Worm (Caenorhabditis elegans) whole organism, L1 larva: ENCODE data around the gene col-81.
A peak's percentile ranks its signal among the peaks of the same experiment; 100 is the strongest.

Experiments used
- aha-1 ChIP-seq: fragments of 150-350 bp; optimal IDR thresholded peaks from 2 replicates; lab custom pipeline; 2014; ENCODE audit warnings: missing biosample characterization, missing genetic modification characterization
- aly-2 ChIP-seq: fragments of 150-350 bp; optimal IDR thresholded peaks from 2 replicates; lab custom pipeline; 2014; ENCODE audit warnings: missing biosample characterization, missing genetic modification characterization
- blmp-1 ChIP-seq: fragments of 150-350 bp; optimal IDR thresholded peaks from 2 replicates; lab custom pipeline; 2014; ENCODE audit warnings: missing biosample characterization, missing genetic modification characterization
- ceh-82 ChIP-seq, 3 experiments: fragments of 150-350 bp in 1 of 3; sonication (generic microtip) in 2 of 3; optimal IDR thresholded peaks; 2 replicates each; lab custom pipeline; 2014 to 2017; ENCODE audit warnings: missing biosample characterization in 3 of 3, missing genetic modification characterization in 3 of 3
- ceh-88 ChIP-seq: fragments of 200-800 bp; sonication (Bioruptor generic); IDR thresholded peaks from 2 replicates; pipeline ENCODE4 v1.3.6; 2022; ENCODE audit warnings: missing genetic modification characterization, missing compliant biosample characterization
- ces-1 ChIP-seq: fragments of 150-350 bp; optimal IDR thresholded peaks from 2 replicates; lab custom pipeline; 2014; ENCODE audit warnings: missing biosample characterization, missing genetic modification reagents, missing genetic modification characterization
- efl-1 ChIP-seq, 4 experiments: fragments of 150-350 bp; optimal IDR thresholded peaks in 3 of 4; peaks in 1 of 4; 1 replicate in 1 of 4; 2 replicates in 3 of 4; lab custom pipeline; 2014; ENCODE audit warnings: missing biosample characterization in 2 of 4, missing genetic modification characterization in 2 of 4, missing genetic modification reagents in 2 of 4
- egl-13 ChIP-seq: sonication (generic microtip); optimal IDR thresholded peaks from 2 replicates; lab custom pipeline; 2016; ENCODE audit warnings: missing genotype, missing genetic modification reagents, missing genetic modification characterization, missing compliant biosample characterization
- egl-27 ChIP-seq, 2 experiments: fragments of 150-350 bp in 1 of 2; sonication (generic microtip); optimal IDR thresholded peaks; 3 replicates each; lab custom pipeline; 2017 to 2018; ENCODE audit warnings: missing biosample characterization in 2 of 2, missing genetic modification characterization in 2 of 2, missing genetic modification reagents in 2 of 2
- ets-5 ChIP-seq: fragments of 200-800 bp; sonication (Bioruptor generic); IDR thresholded peaks from 2 replicates; pipeline ENCODE4 v1.3.6; 2022; ENCODE audit warnings: missing genetic modification characterization, missing compliant biosample characterization
- fkh-10 ChIP-seq: sonication (generic microtip); optimal IDR thresholded peaks from 2 replicates; lab custom pipeline; 2017; ENCODE audit warnings: missing biosample characterization, missing genetic modification reagents, missing genetic modification characterization
- fkh-8 ChIP-seq: sonication (generic microtip); optimal IDR thresholded peaks from 2 replicates; lab custom pipeline; 2016; ENCODE audit warnings: mild to moderate bottlenecking, missing genetic modification characterization, missing compliant biosample characterization
- hlh-17 ChIP-seq: fragments of 200-800 bp; sonication (Bioruptor generic); optimal IDR thresholded peaks from 2 replicates; lab custom pipeline; 2018; ENCODE audit warnings: missing genetic modification characterization, mild to moderate bottlenecking, missing compliant biosample characterization, moderate library complexity, borderline replicate concordance
- irx-1 ChIP-seq: sonication (generic microtip); optimal IDR thresholded peaks from 2 replicates; lab custom pipeline; 2016; ENCODE audit warnings: missing genetic modification characterization, missing compliant biosample characterization
- jun-1 ChIP-seq: fragments of 150-350 bp; optimal IDR thresholded peaks from 2 replicates; lab custom pipeline; 2014; ENCODE audit warnings: missing biosample characterization, missing genetic modification reagents, missing genetic modification characterization
- lin-14 ChIP-seq: fragments of 200-800 bp; sonication (Bioruptor generic); optimal IDR thresholded peaks from 2 replicates; lab custom pipeline; 2018; ENCODE audit warnings: mild to moderate bottlenecking, missing genetic modification characterization, moderate library complexity, missing compliant biosample characterization
- lin-35 ChIP-seq, 2 experiments: fragments of 150-350 bp; optimal IDR thresholded peaks; 2 replicates each; lab custom pipeline; 2014; ENCODE audit warnings: missing biosample characterization in 2 of 2, missing genetic modification characterization in 2 of 2, missing genetic modification reagents in 2 of 2
- lin-39 ChIP-seq: fragments of 150-350 bp; optimal IDR thresholded peaks from 2 replicates; lab custom pipeline; 2014; ENCODE audit warnings: missing biosample characterization, missing genetic modification reagents, missing genetic modification characterization
- lsy-2 ChIP-seq, 2 experiments: fragments of 150-350 bp; optimal IDR thresholded peaks; 2 replicates each; lab custom pipeline; 2014; ENCODE audit warnings: missing biosample characterization in 2 of 2, missing genetic modification characterization in 2 of 2
- mdl-1 ChIP-seq, 2 experiments: fragments of 150-350 bp; optimal IDR thresholded peaks; 2 replicates each; lab custom pipeline; 2014 to 2017; ENCODE audit warnings: missing biosample characterization in 2 of 2, missing genetic modification characterization in 2 of 2, inconsistent platforms in 1 of 2
- mef-2 ChIP-seq: fragments of 150-350 bp; optimal IDR thresholded peaks from 2 replicates; lab custom pipeline; 2014; ENCODE audit warnings: missing biosample characterization, missing genetic modification characterization
- nhr-11 ChIP-seq: fragments of 150-350 bp; optimal IDR thresholded peaks from 2 replicates; lab custom pipeline; 2014; ENCODE audit warnings: missing biosample characterization, missing genetic modification characterization
- nhr-19 ChIP-seq: fragments of 200-800 bp; sonication (Bioruptor generic); conservative IDR thresholded peaks from 2 replicates; pipeline ENCODE4 v1.3.6; 2022; ENCODE audit warnings: missing genetic modification characterization, missing compliant biosample characterization
- nhr-237 ChIP-seq: fragments of 150-350 bp; optimal IDR thresholded peaks from 2 replicates; lab custom pipeline; 2014; ENCODE audit warnings: missing biosample characterization, missing genetic modification characterization
- nhr-28 ChIP-seq: fragments of 150-350 bp; optimal IDR thresholded peaks from 2 replicates; lab custom pipeline; 2014; ENCODE audit warnings: missing biosample characterization, missing genetic modification characterization
- nhr-71 ChIP-seq: sonication (generic microtip); optimal IDR thresholded peaks from 2 replicates; lab custom pipeline; 2016; ENCODE audit warnings: mild to moderate bottlenecking, missing genetic modification characterization, moderate library complexity, missing compliant biosample characterization
- nhr-76 ChIP-seq: sonication (generic microtip); optimal IDR thresholded peaks from 2 replicates; lab custom pipeline; 2017; ENCODE audit warnings: missing biosample characterization, missing genetic modification characterization
- nhr-84 ChIP-seq: sonication (generic microtip); optimal IDR thresholded peaks from 2 replicates; lab custom pipeline; 2017; ENCODE audit warnings: missing biosample characterization, missing genetic modification characterization
- nhr-85 ChIP-seq: sonication (generic microtip); peaks from one replicate; lab custom pipeline; 2016; ENCODE audit warnings: missing genetic modification characterization, inconsistent platforms, missing compliant biosample characterization
- nhr-90 ChIP-seq: sonication (generic microtip); optimal IDR thresholded peaks from 2 replicates; lab custom pipeline; 2016; ENCODE audit warnings: mild to moderate bottlenecking, missing genetic modification characterization, missing compliant biosample characterization; ENCODE audit not compliant: poor library complexity
- pqm-1 ChIP-seq: sonication (generic microtip); optimal IDR thresholded peaks from 3 replicates; lab custom pipeline; 2017; ENCODE audit warnings: missing biosample characterization, missing genetic modification characterization
- skn-1 ChIP-seq: fragments of 150-350 bp; optimal IDR thresholded peaks from 2 replicates; lab custom pipeline; 2014; ENCODE audit warnings: missing biosample characterization, missing genetic modification characterization
- snpc-4 ChIP-seq: fragments of 150-350 bp; optimal IDR thresholded peaks from 2 replicates; lab custom pipeline; 2014; ENCODE audit warnings: missing biosample characterization, missing genetic modification characterization
- sptf-1 ChIP-seq: fragments of 150-350 bp; optimal IDR thresholded peaks from 2 replicates; lab custom pipeline; 2014; ENCODE audit warnings: missing biosample characterization, missing genetic modification characterization
- sup-37 ChIP-seq: fragments of 200-800 bp; sonication (Bioruptor generic); optimal IDR thresholded peaks from 2 replicates; lab custom pipeline; 2018; ENCODE audit warnings: mild to moderate bottlenecking, missing genetic modification characterization, missing compliant biosample characterization
- tlp-1 ChIP-seq: fragments of 150-350 bp; optimal IDR thresholded peaks from 2 replicates; lab custom pipeline; 2014; ENCODE audit warnings: missing biosample characterization, missing genetic modification characterization
- unc-130 ChIP-seq: fragments of 150-350 bp; optimal IDR thresholded peaks from 2 replicates; lab custom pipeline; 2017; ENCODE audit warnings: missing biosample characterization, missing genetic modification characterization, inconsistent platforms
- unc-86 ChIP-seq: sonication (generic microtip); optimal IDR thresholded peaks from 2 replicates; lab custom pipeline; 2016; ENCODE audit warnings: missing genetic modification characterization, missing compliant biosample characterization
- xbp-1 ChIP-seq: sonication (generic microtip); optimal IDR thresholded peaks from 2 replicates; lab custom pipeline; 2016; ENCODE audit warnings: missing genetic modification characterization, missing compliant biosample characterization
- ztf-11 ChIP-seq, 2 experiments: sonication (generic microtip); optimal IDR thresholded peaks; 2 replicates each; lab custom pipeline; 2016 to 2017; ENCODE audit warnings: missing genetic modification characterization in 2 of 2, missing biosample characterization in 1 of 2, missing compliant biosample characterization in 1 of 2
- ztf-4 ChIP-seq: fragments of 150-350 bp; optimal IDR thresholded peaks from 2 replicates; lab custom pipeline; 2014; ENCODE audit warnings: missing biosample characterization, missing genetic modification characterization

The col-81 gene

DNA sequence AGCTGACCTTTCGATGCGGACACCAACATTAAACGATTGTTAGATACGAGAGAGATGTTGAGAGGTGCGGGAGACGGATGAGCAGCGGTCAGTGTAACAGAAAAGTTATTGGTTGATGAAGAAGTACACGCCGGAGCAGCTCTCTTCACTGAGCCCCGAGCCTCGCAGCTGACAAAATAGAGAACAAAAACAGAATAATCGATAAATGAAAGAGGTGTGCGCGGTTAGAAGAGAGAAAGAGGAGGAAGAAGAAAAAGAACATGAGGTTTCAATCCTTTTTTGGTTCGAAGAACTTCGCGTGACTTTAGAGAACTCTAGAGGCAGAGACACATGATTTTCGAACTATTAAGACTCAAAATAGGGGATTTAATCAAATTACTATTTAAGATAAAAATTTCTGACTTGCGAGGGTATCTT lies 28.3 kb upstream of the col-81 start (continued):
- TF ChIP-seq hlh-17: no peak

DNA sequence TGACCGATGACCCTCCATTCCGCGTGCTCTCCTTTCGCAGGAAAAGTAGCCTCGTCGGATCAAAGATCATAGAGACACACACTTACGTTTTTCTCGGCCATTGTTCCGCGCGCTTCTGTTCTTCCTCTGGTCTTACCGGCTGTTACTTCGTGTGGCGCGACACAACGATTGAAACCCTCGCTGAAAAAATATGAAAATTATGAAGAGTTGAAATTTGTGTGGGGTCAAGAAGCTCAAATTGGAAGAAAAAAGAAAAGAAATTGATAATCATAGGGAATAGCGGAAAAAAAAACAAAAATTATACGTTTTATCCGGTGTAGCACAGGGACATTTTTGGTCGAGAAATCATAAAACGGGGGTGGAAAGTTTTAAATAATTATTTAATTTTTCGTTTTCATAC lies 27.5 kb upstream of the col-81 start, which contains the start of gene cey-1:
Gene cey-1 (minus strand): TSS at position 180 of the 400 bp plus-strand sequence.
- peak; percentile 5 for TF ChIP-seq blmp-1 (tag; lab: Kevin White, UChicago)
- TF ChIP-seq irx-1 (tag; lab: Kevin White, UChicago): no peak

DNA sequence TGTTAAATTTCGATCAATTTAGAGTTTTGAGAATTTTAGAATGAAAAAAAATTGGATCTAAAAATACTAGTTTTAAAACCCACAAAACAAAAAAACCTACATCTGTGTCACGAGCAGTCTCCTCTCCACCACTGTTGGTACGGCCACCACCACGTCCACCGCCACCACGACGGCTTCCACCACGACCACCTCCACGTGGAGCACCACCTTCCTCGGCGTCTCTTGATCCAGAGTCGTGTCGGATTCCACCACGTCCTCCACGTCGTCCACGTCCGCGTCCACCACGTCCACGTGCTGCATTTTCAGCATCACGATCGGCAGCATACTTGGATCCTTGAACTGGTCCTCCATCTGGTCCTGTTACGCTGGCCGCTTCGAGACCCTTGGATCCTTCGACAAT lies 26.6 kb upstream of the col-81 start:
- TF ChIP-seq aha-1 (tag; lab: Kevin White, UChicago): no peak
- no peak for TF ChIP-seq ets-5 (GFP tag; lab: Robert Waterston, UW)
- TF ChIP-seq ces-1 (GFP tag; lab: Kevin White, UChicago): no peak
- no peak for TF ChIP-seq nhr-19 (GFP tag; lab: Robert Waterston, UW)
- TF ChIP-seq pqm-1 (tag; lab: Kevin White, UChicago): no peak
- peak; percentile 48 for TF ChIP-seq nhr-85 (tag; lab: Kevin White, UChicago)
- TF ChIP-seq ztf-11 (tag; optimal IDR thresholded peaks at IDR 0.05; lab: Kevin White, UChicago): no peak

DNA sequence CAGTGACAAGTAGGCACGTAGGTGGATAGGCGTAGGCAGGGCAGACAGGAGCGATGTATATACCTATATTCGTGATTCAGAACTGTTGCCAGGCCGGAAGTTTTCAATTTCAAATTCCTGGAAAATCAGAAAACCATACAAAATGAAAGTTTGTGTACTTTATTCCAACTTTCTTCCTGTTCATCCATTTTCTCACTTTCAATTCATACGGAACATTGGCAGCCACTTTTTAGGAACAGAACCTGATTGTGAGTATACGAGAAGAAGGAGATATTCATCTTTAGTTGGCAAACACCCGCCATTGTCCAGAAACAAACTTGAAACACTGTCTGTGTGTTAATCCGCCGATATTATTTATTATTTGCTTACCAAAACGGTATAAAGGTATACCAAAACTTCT lies 22.2 kb upstream of the col-81 start, which contains the start of gene srlf-15:
Gene srlf-15 (plus strand): TSS at position 301 of the 400 bp plus-strand sequence.
- TF ChIP-seq fkh-8 (tag; lab: Kevin White, UChicago): no peak
- no peak for TF ChIP-seq irx-1 (tag; lab: Kevin White, UChicago)
- TF ChIP-seq sptf-1: no peak
- no peak for TF ChIP-seq mef-2 (tag; lab: Kevin White, UChicago)
- TF ChIP-seq hlh-17: no peak
- no peak for TF ChIP-seq egl-27 (tag; optimal IDR thresholded peaks at IDR 0.05; lab: Kevin White, UChicago)
- no peak for TF ChIP-seq ceh-88 (GFP tag; lab: Robert Waterston, UW)
- TF ChIP-seq unc-130: no peak
- no peak for TF ChIP-seq nhr-90 (tag; lab: Kevin White, UChicago)
- no peak for TF ChIP-seq nhr-28
- TF ChIP-seq lin-39 (tag; lab: Kevin White, UChicago): no peak

DNA sequence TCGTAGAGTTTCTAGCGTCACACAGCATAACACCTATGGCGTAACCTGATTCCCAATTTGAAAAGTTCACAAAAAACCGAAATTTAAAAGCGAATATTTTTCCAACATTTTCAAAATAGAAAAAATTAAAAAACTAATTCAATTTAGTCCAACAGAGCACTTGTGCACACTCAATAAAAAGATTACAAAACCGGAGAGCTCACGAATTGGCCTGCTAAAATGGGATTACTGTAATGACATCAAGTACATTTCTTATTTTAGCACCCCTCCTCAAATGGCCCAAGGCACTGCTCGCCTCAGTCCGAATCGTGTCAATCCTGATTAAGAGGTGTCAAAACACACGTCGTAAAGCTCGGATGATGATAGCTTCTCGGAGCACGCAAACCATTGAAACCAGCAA lies 19.2 kb upstream of the col-81 start:
- TF ChIP-seq mdl-1 (tag; optimal IDR thresholded peaks at IDR 0.05; lab: Kevin White, UChicago): no peak

DNA sequence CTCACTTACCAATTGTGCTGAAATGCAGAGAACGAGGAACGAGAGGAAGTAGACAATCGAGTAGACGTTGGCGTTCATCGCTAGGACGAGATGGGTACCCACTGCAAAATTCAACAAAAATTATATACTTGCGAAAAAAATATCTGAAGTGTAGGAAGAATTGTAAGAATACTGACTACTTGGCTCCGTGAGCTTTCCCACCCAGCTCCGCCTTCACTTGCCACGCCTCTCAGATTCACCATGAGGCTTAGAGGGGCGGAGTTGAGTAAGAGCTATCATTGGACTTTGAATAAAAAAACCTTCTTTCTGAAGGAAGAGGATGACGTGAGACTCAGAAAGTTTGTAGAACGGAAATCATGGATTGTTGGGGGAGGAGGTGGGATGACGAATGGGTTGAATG lies 16.7 kb upstream of the col-81 start, which contains the start of gene nlp-18:
Gene nlp-18 (minus strand): TSS at position 101 of the 400 bp plus-strand sequence.
- no peak for TF ChIP-seq nhr-84
- TF ChIP-seq, all 84 proteins: peak for 0

DNA sequence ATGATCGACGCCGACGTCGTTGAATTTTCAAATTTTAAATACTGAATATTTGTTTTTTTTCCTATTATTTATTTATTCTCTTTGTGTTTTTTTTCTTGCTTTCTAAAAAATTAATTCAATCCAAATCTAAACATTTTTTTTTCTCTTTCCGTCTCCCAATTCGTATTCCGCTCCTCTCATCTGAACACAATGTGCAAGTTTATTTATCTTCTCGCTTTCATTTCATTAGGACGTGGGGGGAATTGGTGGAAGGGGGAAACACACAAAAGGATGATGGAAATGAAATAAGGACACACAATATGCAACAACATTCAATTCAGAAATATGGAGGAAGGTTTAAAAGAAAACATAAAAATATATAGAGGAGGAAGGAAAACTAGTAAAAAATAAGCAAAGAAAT lies 14.2 kb upstream of the col-81 start:
- TF ChIP-seq ztf-4 (no peak), aly-2 (tag; lab: Kevin White, UChicago) (peak; percentile 9), lin-14 (GFP tag; lab: Kevin White, UChicago) (peak; percentile 7), efl-1 (optimal IDR thresholded peaks at IDR 0.05; lab: Kevin White, UChicago) (no peak), efl-1 (GFP tag; optimal IDR thresholded peaks at IDR 0.05 in 1 of 2; lab: Kevin White, UChicago) (no peak), fkh-10 (GFP tag; lab: Kevin White, UChicago) (no peak), nhr-11 (tag; lab: Kevin White, UChicago) (no peak), egl-13 (tag; lab: Kevin White, UChicago) (no peak), xbp-1 (tag; lab: Kevin White, UChicago) (no peak)

DNA sequence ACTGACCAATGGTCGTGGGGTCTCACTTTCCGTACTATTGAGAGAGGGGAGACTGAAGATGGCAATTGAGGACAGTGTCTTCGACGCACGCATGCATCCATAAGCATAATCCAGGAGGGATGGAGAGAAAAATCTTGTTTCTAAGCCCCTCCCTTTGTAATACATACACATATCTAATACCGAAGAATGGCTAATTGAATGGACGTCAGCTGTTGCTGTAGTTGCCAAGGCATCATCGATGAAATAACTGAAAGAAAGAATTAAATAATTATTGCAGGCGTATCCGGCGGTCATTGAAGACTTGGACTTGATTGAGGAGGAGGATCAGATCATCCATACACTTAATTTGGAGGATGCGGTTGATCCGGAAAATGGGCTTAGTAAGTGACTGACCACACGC lies 12.0 kb upstream of the col-81 start, which contains the start of gene F33A8.7:
Gene F33A8.7 (minus strand): TSS at position 101 of the 400 bp plus-strand sequence.
- TF ChIP-seq unc-86 (tag; lab: Kevin White, UChicago): no peak
- TF ChIP-seq jun-1: no peak
- TF ChIP-seq lin-35 (GFP tag; optimal IDR thresholded peaks at IDR 0.05; lab: Kevin White, UChicago): no peak
- TF ChIP-seq mdl-1 (tag; optimal IDR thresholded peaks at IDR 0.05; lab: Kevin White, UChicago): no peak
- TF ChIP-seq nhr-76 (tag; lab: Kevin White, UChicago): no peak
- TF ChIP-seq nhr-71: no peak
- no peak for TF ChIP-seq tlp-1 (tag; lab: Kevin White, UChicago)
- no peak for TF ChIP-seq skn-1
- no peak for TF ChIP-seq nhr-237 (tag; lab: Kevin White, UChicago)
- TF ChIP-seq sup-37 (GFP tag; lab: Kevin White, UChicago): no peak
- TF ChIP-seq snpc-4 (tag; lab: Kevin White, UChicago): no peak
- no peak for TF ChIP-seq lsy-2 (tag; optimal IDR thresholded peaks at IDR 0.05; lab: Kevin White, UChicago)
- TF ChIP-seq hlh-17: no peak
- TF ChIP-seq ceh-82 (tag; optimal IDR thresholded peaks at IDR 0.05; lab: Kevin White, UChicago): no peak
